Worm (Caenorhabditis elegans) whole organism, late embryonic: ENCODE measurements around the gene fat-3.

ENCODE experiments used
- K02D7.2 ChIP-seq: sonication (generic microtip); optimal IDR thresholded peaks from 2 replicates; lab custom pipeline; 2017; ENCODE audit warnings: mild to moderate bottlenecking, missing genetic modification characterization, missing compliant biosample characterization
- ceh-18 ChIP-seq: sonication (generic microtip); optimal IDR thresholded peaks from 2 replicates; lab custom pipeline; 2016; ENCODE audit warnings: missing genetic modification characterization, missing compliant biosample characterization
- ceh-24 ChIP-seq: sonication (generic microtip); optimal IDR thresholded peaks from 2 replicates; lab custom pipeline; 2016; ENCODE audit warnings: mild to moderate bottlenecking, missing genetic modification characterization, missing compliant biosample characterization
- ceh-30 ChIP-seq: fragments of 150-350 bp; optimal IDR thresholded peaks from 2 replicates; lab custom pipeline; 2014; ENCODE audit warnings: missing biosample characterization, missing genetic modification characterization
- ceh-34 ChIP-seq: sonication (generic microtip); optimal IDR thresholded peaks from 2 replicates; lab custom pipeline; 2016; ENCODE audit warnings: mild to moderate bottlenecking, missing genetic modification characterization, missing compliant biosample characterization
- ceh-48 ChIP-seq: sonication (generic microtip); optimal IDR thresholded peaks from 2 replicates; lab custom pipeline; 2016; ENCODE audit warnings: missing genetic modification characterization, inconsistent platforms, missing compliant biosample characterization
- elt-2 ChIP-seq: sonication (generic microtip); optimal IDR thresholded peaks from 2 replicates; lab custom pipeline; 2016; ENCODE audit warnings: missing genetic modification reagents, missing genetic modification characterization, missing compliant biosample characterization
- elt-4 ChIP-seq: sonication (generic microtip); optimal IDR thresholded peaks from 2 replicates; lab custom pipeline; 2016; ENCODE audit warnings: missing genetic modification characterization, missing compliant biosample characterization
- ets-4 ChIP-seq: sonication (generic microtip); optimal IDR thresholded peaks from 2 replicates; lab custom pipeline; 2016; ENCODE audit warnings: missing genetic modification characterization, missing compliant biosample characterization
- eyg-1 ChIP-seq: sonication (generic microtip); optimal IDR thresholded peaks from 2 replicates; lab custom pipeline; 2016; ENCODE audit warnings: missing genotype, missing genetic modification characterization, missing compliant biosample characterization
- nfya-1 ChIP-seq: sonication (generic microtip); optimal IDR thresholded peaks from 2 replicates; lab custom pipeline; 2017; ENCODE audit warnings: missing genetic modification characterization, mild to moderate bottlenecking, missing compliant biosample characterization, antibody characterized with exemption, moderate library complexity
- pha-2 ChIP-seq: sonication (generic microtip); optimal IDR thresholded peaks from 2 replicates; lab custom pipeline; 2017; ENCODE audit warnings: mild to moderate bottlenecking, missing genetic modification characterization, missing compliant biosample characterization
- pha-4 ChIP-seq: fragments of 150-350 bp; optimal IDR thresholded peaks from 2 replicates; lab custom pipeline; 2018; ENCODE audit warnings: missing biosample characterization, missing genetic modification reagents, missing genetic modification characterization
- pqm-1 ChIP-seq: sonication (generic microtip); optimal IDR thresholded peaks from 2 replicates; lab custom pipeline; 2016; ENCODE audit warnings: missing genetic modification characterization, missing compliant biosample characterization
- sdc-2 ChIP-seq: sonication (generic microtip); optimal IDR thresholded peaks from 2 replicates; lab custom pipeline; 2016; ENCODE audit warnings: missing genotype, missing genetic modification characterization, missing compliant biosample characterization
- sox-2 ChIP-seq: fragments of 200-800 bp; sonication (Bioruptor generic); IDR thresholded peaks from 2 replicates; pipeline ENCODE4 v1.3.6; 2022; ENCODE audit warnings: missing genetic modification reagents, missing genetic modification characterization, missing compliant biosample characterization
- syd-9 ChIP-seq: sonication (generic microtip); optimal IDR thresholded peaks from 2 replicates; lab custom pipeline; 2016; ENCODE audit warnings: mild to moderate bottlenecking, missing genetic modification characterization, moderate library complexity, missing compliant biosample characterization
- unc-42 ChIP-seq: sonication (generic microtip); optimal IDR thresholded peaks from 2 replicates; lab custom pipeline; 2016; ENCODE audit warnings: missing genotype, missing genetic modification characterization, missing compliant biosample characterization

fat-3 gene

DNA sequence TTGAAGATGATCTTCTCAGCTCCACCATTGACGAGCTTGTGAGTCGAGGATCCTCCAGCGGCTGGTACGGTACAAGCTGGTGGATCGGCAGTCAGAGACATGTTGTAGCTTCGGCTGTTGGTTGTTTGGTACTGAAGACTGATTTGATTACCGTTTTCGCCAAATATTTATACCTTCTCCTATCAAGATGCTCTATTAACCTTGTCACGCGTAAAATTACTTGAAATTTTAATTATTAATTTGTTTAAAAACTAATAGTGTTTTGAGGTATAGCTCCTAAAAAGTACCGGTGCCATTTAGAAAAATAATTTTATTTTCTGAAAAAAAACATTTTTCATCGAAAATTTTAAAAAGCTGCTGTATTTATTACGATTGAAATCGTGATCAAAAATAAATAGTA lies 48.1 kb downstream of the fat-3 start, which contains the start of gene ssp-10:
Gene ssp-10, minus strand, starts transcription at position 101 of the 400 bp plus-strand sequence.
- TF ChIP-seq eyg-1 (tag; lab: Kevin White, UChicago) (no peak), ceh-30 (tag; lab: Kevin White, UChicago) (no peak)

DNA sequence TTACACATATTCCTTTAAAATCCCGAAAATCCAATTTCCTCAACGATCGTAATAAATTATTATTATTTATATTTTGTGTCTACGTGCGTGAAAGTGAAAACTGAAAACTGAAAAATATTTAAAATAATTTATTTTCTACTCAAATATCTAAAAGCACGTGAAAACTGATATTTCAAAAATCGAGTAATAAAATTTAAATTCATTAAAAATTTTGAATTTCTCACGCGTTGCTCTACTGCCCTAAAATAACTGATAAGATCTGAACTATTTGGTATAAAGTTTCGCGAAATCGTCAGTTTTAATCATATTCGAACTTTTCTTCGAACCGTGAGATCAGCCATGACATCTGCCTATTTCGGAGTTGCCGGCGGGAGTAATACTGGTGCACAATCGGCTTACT lies 49.4 kb downstream of the fat-3 start, which contains the start of gene ssq-1:
Gene ssq-1, plus strand, starts transcription at position 301 of the 400 bp plus-strand sequence.
- TF ChIP-seq syd-9 (tag; lab: Kevin White, UChicago) = no peak

DNA sequence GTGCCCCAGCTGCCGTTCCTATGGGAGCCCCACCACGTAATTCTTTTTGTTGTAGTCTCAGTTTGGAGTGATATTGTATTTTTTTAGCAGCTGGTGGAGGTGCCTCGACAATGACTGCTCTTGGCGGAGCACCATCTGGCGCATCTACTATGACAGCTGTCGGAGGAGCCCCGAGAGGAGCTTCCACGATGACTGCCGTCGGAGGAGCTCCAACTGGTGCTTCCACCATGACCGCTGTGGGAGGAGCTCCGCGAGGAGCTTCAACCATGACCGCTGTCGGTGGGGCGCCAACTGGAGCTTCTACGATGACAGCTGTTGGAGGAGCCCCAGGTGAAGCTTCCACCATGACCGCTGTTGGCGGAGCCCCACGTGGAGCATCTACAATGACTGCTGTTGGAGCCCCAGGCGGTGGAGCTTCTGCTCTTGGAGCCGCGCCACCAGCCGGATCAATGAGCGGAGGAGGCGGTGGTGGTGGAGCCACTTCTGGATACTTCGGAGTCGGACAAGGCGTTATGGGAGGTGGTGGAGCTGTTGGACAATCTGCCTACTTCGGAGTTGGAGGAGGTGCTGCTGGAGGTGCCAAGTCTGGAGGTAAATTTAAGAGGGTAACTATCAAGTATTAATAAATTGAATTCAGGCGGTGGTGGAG lies 50.1 kb downstream of the fat-3 start:
- no peak for TF ChIP-seq elt-4
- TF ChIP-seq sdc-2 = peak; percentile 9

DNA sequence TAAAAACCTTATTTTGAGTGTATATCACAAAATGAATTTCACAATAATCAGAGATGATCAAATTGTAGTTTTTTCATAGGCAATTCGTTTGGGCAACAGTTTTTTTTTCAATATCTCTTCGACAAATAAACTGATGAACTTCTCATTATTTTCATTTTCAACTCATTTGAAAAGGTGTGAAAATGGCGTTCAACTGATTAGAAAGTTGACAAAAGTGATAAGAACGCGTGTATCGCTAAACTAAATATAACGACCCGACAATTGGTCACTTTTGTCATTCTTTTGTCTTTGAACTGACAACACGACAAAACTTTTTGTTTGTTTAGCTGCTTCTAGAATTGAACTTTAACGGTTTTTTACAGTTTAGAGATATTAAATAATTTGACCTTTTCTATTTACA lies 52.1 kb downstream of the fat-3 start:
- TF ChIP-seq ceh-24 (tag; lab: Kevin White, UChicago) = no peak
- TF ChIP-seq elt-2 = peak; percentile 51

DNA sequence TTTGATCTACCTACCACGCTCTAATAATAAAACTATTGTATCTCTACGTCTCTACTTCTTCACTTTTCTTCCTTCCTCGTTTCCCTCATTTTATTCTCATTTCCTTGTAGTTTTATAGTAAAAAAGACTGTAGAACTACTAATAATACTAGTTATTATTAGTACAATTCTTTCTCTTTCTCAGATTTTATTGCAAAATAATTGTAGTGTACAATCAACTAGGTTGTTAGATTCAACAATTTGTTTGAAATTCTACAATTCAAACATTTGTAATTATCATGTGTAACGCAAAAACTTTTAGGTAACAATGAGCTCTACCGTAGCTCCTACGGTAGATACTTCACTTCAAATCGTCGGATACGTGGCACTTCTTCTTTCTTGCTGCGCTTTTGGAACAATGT lies 52.9 kb downstream of the fat-3 start, which contains the start of gene K07F5.12:
Gene K07F5.12, plus strand, starts transcription at position 301 of the 400 bp plus-strand sequence.
- TF ChIP-seq ets-4 (tag; lab: Kevin White, UChicago) (no peak), pha-2 (tag; lab: Kevin White, UChicago) (no peak), ceh-34 (tag; lab: Kevin White, UChicago) (no peak), nfya-1 (tag; lab: Kevin White, UChicago) (no peak), K02D7.2 (tag; lab: Kevin White, UChicago) (no peak), pha-4 (tag; lab: Kevin White, UChicago) (no peak), ceh-18 (tag; lab: Kevin White, UChicago) (no peak), unc-42 (tag; lab: Kevin White, UChicago) (no peak), sox-2 (no peak), pqm-1 (tag; lab: Kevin White, UChicago) (no peak), ceh-48 (tag; lab: Kevin White, UChicago) (no peak)
- TF ChIP-seq, all 69 proteins: peak for 0
